Worm (Caenorhabditis elegans): ENCODE data around the gene snpc-1.1.

snpc-1.1 gene

DNA sequence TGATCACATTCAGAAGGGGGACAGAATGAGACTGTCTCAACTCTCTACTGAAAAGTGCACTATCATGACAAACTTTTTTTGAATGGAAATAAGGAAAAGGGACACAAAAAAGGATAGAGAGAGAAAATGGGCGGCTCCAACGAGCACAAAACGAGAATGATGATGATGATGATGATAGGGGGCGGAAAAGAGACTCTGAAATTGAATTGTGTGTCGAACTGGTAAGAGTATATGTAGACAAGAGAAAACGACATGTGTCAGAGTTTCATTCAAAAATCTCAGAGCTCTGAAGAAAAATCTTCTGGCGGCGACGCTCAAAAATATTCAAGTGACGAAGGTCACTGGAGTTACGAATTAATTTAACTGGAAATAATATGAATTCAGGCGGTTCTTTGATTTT is 14.2 kb upstream of the snpc-1.1 start:
- TF ChIP-seq ceh-36 (tag; optimal IDR thresholded peaks at IDR 0.05) (no peak), hnd-1 (tag; optimal IDR thresholded peaks at IDR 0.05) (no peak), scrt-1 (GFP tag; IDR thresholded peaks at IDR 0.05) (no peak), hmbx-1 (tag; optimal IDR thresholded peaks at IDR 0.05) (no peak), aly-1 (tag; optimal IDR thresholded peaks at IDR 0.05) (no peak), flt-1 (GFP tag; IDR thresholded peaks at IDR 0.05) (no peak), tbx-11 (GFP tag; IDR thresholded peaks at IDR 0.05) (no peak), ets-7 (tag; optimal IDR thresholded peaks at IDR 0.05) (no peak), tbx-37 (GFP tag; conservative IDR thresholded peaks at IDR 0.05) (no peak), F13C5.2 (tag; optimal IDR thresholded peaks at IDR 0.05) (no peak), tra-4 (tag; optimal IDR thresholded peaks at IDR 0.05) (no peak), ama-1 (optimal IDR thresholded peaks at IDR 0.05) (no peak), B0310.2 (tag; optimal IDR thresholded peaks at IDR 0.05) (no peak), sea-1 (GFP tag; conservative IDR thresholded peaks at IDR 0.05) (no peak)

DNA sequence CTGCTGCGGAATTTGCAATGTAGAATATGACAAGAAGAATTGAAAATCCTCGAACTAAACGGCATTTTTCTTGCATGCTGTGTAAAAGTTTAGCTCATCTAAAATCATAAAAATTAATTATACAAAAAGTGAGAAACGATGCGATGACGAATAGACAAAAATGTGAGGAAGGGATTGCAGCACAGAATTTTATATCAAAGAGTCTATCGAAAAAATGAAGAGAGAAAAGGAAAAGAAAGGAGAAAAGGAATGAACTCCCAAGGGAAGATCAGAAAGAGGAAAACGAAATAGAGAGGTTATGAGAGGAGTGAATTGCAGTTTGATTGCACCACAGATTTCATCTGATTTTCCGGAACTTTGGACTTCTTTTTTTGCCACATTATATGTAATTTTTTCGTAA is 13.1 kb upstream of the snpc-1.1 start, which contains the start of gene glr-4:
Gene glr-4 (minus strand): TSS at position 101 of the 400 bp plus-strand sequence.
- no peak for TF ChIP-seq tbx-37 (GFP tag; conservative IDR thresholded peaks at IDR 0.05)
- TF ChIP-seq pes-1 (GFP tag; IDR thresholded peaks at IDR 0.05): no peak
- no peak for TF ChIP-seq hmg-4 (GFP tag; optimal IDR thresholded peaks at IDR 0.05)
- no peak for TF ChIP-seq B0310.2 (tag; optimal IDR thresholded peaks at IDR 0.05)
- no peak for TF ChIP-seq F13C5.2 (tag; optimal IDR thresholded peaks at IDR 0.05)
- TF ChIP-seq scrt-1 (GFP tag; IDR thresholded peaks at IDR 0.05): no peak
- no peak for TF ChIP-seq ama-1 (optimal IDR thresholded peaks at IDR 0.05)
- TF ChIP-seq tra-4 (tag; optimal IDR thresholded peaks at IDR 0.05): no peak
- no peak for TF ChIP-seq tbx-11 (GFP tag; IDR thresholded peaks at IDR 0.05)

DNA sequence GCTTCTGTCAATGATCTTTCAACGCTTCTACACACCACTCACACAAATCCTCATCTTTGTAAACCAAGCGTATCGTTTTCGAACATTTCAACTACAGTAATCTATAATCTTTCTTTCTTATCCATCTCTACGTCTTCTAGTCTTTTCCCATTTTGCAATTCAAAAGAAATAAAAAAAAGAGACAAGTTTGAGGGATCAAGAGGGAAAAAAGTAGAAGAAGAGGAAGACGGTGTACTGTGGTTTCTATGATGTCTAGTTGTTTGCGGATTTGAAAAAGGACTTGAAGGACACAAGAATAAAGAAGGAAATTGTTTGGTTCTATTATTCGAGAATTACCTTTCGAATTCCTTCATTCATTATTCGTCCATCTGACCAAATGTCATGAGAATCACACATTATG is 11.4 kb upstream of the snpc-1.1 start:
- TF ChIP-seq hmg-4 (GFP tag; optimal IDR thresholded peaks at IDR 0.05) (no peak), pes-1 (GFP tag; IDR thresholded peaks at IDR 0.05) (no peak), tbx-11 (GFP tag; IDR thresholded peaks at IDR 0.05) (no peak), tbx-37 (GFP tag; conservative IDR thresholded peaks at IDR 0.05) (no peak), aly-1 (tag; optimal IDR thresholded peaks at IDR 0.05) (no peak), flt-1 (GFP tag; IDR thresholded peaks at IDR 0.05) (no peak), tra-4 (tag; optimal IDR thresholded peaks at IDR 0.05) (no peak), ceh-13 (GFP tag; optimal IDR thresholded peaks at IDR 0.05) (no peak), sea-1 (GFP tag; conservative IDR thresholded peaks at IDR 0.05) (no peak)

DNA sequence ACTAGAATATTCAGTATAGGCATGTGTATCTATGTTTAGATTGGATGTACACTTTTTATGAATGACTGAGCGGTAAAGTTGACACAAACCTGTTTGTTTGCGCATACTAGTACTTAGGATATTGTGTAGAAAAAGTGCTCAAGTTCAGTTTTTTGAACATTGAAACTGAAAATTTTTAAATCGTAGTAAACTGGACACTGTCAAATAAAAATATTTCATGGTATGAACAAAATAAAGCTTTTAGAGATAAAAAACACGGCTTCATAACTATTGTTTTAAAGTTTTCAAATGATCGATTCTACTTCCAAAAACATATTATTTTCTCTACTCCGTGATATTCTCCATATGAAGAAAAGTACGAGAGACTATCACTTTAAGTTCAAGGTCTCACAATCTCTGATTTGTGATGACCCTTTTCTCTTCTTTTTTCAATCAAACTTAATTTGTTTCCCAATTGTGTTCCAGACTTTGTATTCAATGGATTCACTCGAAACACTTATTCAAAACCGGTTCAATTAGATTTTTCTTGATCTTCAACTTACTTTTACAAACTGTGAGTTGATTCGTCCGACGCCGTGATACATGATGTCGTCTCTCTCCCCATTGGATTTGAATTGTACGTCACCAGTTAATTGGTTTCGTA is 10.4 kb upstream of the snpc-1.1 start:
- TF ChIP-seq tbx-37 (GFP tag; conservative IDR thresholded peaks at IDR 0.05) (no peak), ceh-36 (tag; optimal IDR thresholded peaks at IDR 0.05) (no peak), pes-1 (GFP tag; IDR thresholded peaks at IDR 0.05) (no peak), hmbx-1 (tag; optimal IDR thresholded peaks at IDR 0.05) (no peak), hmg-4 (GFP tag; optimal IDR thresholded peaks at IDR 0.05) (no peak), ets-7 (tag; optimal IDR thresholded peaks at IDR 0.05) (no peak), hnd-1 (tag; optimal IDR thresholded peaks at IDR 0.05) (no peak), scrt-1 (GFP tag; IDR thresholded peaks at IDR 0.05) (no peak), sea-1 (GFP tag; conservative IDR thresholded peaks at IDR 0.05) (no peak), ama-1 (optimal IDR thresholded peaks at IDR 0.05) (no peak), flt-1 (GFP tag; IDR thresholded peaks at IDR 0.05) (no peak), tra-4 (tag; optimal IDR thresholded peaks at IDR 0.05) (no peak), B0310.2 (tag; optimal IDR thresholded peaks at IDR 0.05) (no peak)

DNA sequence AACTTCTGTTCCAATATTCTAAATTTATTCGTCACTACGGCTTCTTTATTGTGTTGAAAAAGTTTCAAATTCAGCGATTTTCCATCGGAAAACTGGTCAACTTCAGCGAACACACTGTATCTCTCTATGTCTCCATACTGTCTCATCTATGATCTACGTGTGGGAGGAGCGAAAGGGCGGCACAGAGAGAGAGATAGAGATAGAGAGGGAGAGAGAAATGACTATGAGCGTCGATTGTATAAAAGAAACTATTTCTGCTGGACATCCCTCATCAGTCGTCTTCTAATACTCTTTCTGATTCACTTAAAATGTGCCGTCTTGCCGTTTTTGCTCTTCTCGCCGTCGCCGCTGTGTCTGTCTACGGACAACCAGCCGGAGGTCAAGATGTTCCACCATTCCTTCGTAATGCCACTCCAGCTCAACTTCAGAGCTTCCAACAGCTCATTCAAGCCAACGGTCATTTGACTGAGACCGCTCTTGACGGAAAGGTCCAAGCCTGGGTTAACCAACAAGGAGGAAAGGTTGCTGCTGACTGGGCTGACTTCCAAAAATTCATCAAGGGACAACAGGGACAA is 9.3 kb upstream of the snpc-1.1 start, which contains the start of gene srlf-1:
Gene srlf-1 (plus strand): TSS at position 268 of the 575 bp plus-strand sequence.
- TF ChIP-seq ama-1 (optimal IDR thresholded peaks at IDR 0.05) (peak; percentile 68), ceh-36 (tag; optimal IDR thresholded peaks at IDR 0.05) (no peak), hnd-1 (tag; optimal IDR thresholded peaks at IDR 0.05) (no peak), hmg-4 (GFP tag; optimal IDR thresholded peaks at IDR 0.05) (no peak), tra-4 (tag; optimal IDR thresholded peaks at IDR 0.05) (no peak), tbx-11 (GFP tag; IDR thresholded peaks at IDR 0.05) (no peak), tbx-37 (GFP tag; conservative IDR thresholded peaks at IDR 0.05) (no peak), sea-1 (GFP tag; conservative IDR thresholded peaks at IDR 0.05) (no peak)

DNA sequence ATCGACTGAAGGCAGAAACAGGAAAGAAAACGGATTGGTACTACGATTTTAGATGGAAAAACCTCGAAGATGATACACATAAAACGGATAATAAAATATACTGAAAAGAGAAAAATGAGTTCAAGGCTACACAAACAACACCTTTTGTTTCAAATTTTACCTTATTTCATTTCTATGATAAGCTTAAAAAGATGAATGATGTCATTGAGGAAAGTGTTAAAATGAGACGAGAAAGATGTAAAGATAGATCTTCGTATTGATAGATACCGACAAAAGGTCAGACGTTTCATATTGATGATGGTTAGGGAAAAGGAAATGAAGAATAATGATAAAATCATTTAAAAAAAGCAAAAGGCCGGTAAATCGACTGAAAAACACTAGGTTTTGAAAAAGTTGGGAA is 8.5 kb upstream of the snpc-1.1 start:
- TF ChIP-seq tra-4 (tag; optimal IDR thresholded peaks at IDR 0.05): no peak
- TF ChIP-seq hmg-4 (GFP tag; optimal IDR thresholded peaks at IDR 0.05): no peak
- TF ChIP-seq sea-1 (GFP tag; conservative IDR thresholded peaks at IDR 0.05): no peak
- TF ChIP-seq hnd-1 (tag; optimal IDR thresholded peaks at IDR 0.05): no peak
- TF ChIP-seq B0310.2 (tag; optimal IDR thresholded peaks at IDR 0.05): no peak
- no peak for TF ChIP-seq ceh-13 (GFP tag; optimal IDR thresholded peaks at IDR 0.05)

DNA sequence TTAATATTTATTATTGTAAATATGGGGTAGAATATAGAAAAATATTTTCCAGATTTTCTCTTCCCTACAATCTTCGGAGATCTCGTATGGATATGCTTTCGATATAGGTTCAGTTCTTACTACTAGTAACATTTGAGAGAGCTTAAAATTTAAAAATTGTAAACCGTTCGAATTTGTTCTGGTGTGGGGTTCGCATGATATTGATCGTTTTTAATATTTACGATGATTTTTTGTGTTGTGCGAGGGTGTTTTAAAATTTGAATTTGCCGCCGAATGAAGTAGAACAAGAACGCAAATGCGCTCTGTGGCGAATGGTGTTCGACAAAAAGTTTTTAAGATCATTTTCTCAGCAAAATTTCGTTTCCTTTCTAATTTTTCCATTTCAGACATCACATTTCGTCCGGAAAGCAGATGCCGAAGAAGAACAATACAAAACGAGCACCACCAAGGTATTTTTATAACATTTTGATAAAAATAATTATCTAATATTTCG is 2.4 kb upstream of the snpc-1.1 start, which contains the start of gene skr-17:
Gene skr-17 (plus strand): TSS at position 51 of the 493 bp plus-strand sequence.
- TF ChIP-seq F13C5.2 (tag; optimal IDR thresholded peaks at IDR 0.05) (no peak), hmg-4 (GFP tag; optimal IDR thresholded peaks at IDR 0.05) (no peak), ets-7 (tag; optimal IDR thresholded peaks at IDR 0.05) (no peak), hmbx-1 (tag; optimal IDR thresholded peaks at IDR 0.05) (no peak), hnd-1 (tag; optimal IDR thresholded peaks at IDR 0.05) (no peak), sea-1 (GFP tag; conservative IDR thresholded peaks at IDR 0.05) (no peak), scrt-1 (GFP tag; IDR thresholded peaks at IDR 0.05) (no peak), pes-1 (GFP tag; IDR thresholded peaks at IDR 0.05) (no peak), ama-1 (optimal IDR thresholded peaks at IDR 0.05) (no peak), tra-4 (tag; optimal IDR thresholded peaks at IDR 0.05) (no peak), flt-1 (GFP tag; IDR thresholded peaks at IDR 0.05) (no peak), B0310.2 (tag; optimal IDR thresholded peaks at IDR 0.05) (no peak), ceh-36 (tag; optimal IDR thresholded peaks at IDR 0.05) (no peak), aly-1 (tag; optimal IDR thresholded peaks at IDR 0.05) (no peak), ceh-13 (GFP tag; optimal IDR thresholded peaks at IDR 0.05) (no peak), tbx-37 (GFP tag; conservative IDR thresholded peaks at IDR 0.05) (no peak), tbx-11 (GFP tag; IDR thresholded peaks at IDR 0.05) (no peak)
